Fruit fly (Drosophila melanogaster) whole organism, embryonic: ENCODE data around the gene CG4733.
A peak's percentile ranks its signal among the peaks of the same experiment; 100 is the strongest.

Source experiments
- Ada2b ChIP-seq: fragments of 200-800 bp; sonication (Bioruptor generic); IDR thresholded peaks from 2 replicates; pipeline ENCODE4 v1.3.6; 2022; ENCODE audit warnings: missing biosample characterization, missing genetic modification characterization
- Atf3 ChIP-seq: fragments of 200-800 bp; sonication (Bioruptor generic); optimal IDR thresholded peaks from 3 replicates; lab custom pipeline; 2016; ENCODE audit warnings: missing biosample characterization, missing genetic modification characterization
- CG10267 ChIP-seq: fragments of 200-800 bp; sonication (Bioruptor generic); optimal IDR thresholded peaks from 2 replicates; lab custom pipeline; 2018; ENCODE audit warnings: missing biosample characterization, mild to moderate bottlenecking, missing genetic modification characterization, moderate library complexity
- CG11085 ChIP-seq: fragments of 200-800 bp; sonication (Bioruptor generic); IDR thresholded peaks from 2 replicates; pipeline ENCODE4 v1.3.6; 2022; ENCODE audit warnings: missing biosample characterization, missing genetic modification characterization
- CG12299 ChIP-seq: fragments of 200-800 bp; sonication (Bioruptor generic); optimal IDR thresholded peaks from 2 replicates; lab custom pipeline; 2018; ENCODE audit warnings: missing biosample characterization, mild to moderate bottlenecking, missing genetic modification characterization
- CG12744 ChIP-seq: fragments of 200-800 bp; sonication (Bioruptor generic); optimal IDR thresholded peaks from 2 replicates; lab custom pipeline; 2016; ENCODE audit warnings: missing biosample characterization, missing genetic modification characterization
- CG15479 ChIP-seq: fragments of 200-800 bp; sonication (Bioruptor generic); optimal IDR thresholded peaks from 3 replicates; lab custom pipeline; 2019; ENCODE audit warnings: missing biosample characterization, mild to moderate bottlenecking, missing genetic modification characterization, moderate library complexity
- CG15696 ChIP-seq: fragments of 200-800 bp; sonication (Bioruptor generic); optimal IDR thresholded peaks from 2 replicates; lab custom pipeline; 2019; ENCODE audit warnings: missing biosample characterization, mild to moderate bottlenecking, missing genetic modification characterization, moderate library complexity
- CG16779 ChIP-seq: fragments of 200-800 bp; sonication (Bioruptor generic); IDR thresholded peaks from 2 replicates; pipeline ENCODE4 v1.3.6; 2022; ENCODE audit warnings: missing biosample characterization, missing genetic modification characterization
- CG17186 ChIP-seq: fragments of 200-800 bp; sonication (Bioruptor generic); optimal IDR thresholded peaks from 3 replicates; lab custom pipeline; 2017; ENCODE audit warnings: missing biosample characterization, missing genetic modification reagents, missing genetic modification characterization
- CG17361 ChIP-seq: fragments of 200-800 bp; sonication (Bioruptor generic); IDR thresholded peaks from 3 replicates; pipeline ENCODE4 v1.3.6; 2022; ENCODE audit warnings: missing biosample characterization, missing genetic modification characterization
- CG1832 ChIP-seq: fragments of 200-800 bp; sonication (Bioruptor generic); optimal IDR thresholded peaks from 2 replicates; lab custom pipeline; 2017; ENCODE audit warnings: missing biosample characterization, mild to moderate bottlenecking, missing genetic modification characterization, inconsistent platforms
- CG18619 ChIP-seq: fragments of 200-800 bp; sonication (Bioruptor generic); optimal IDR thresholded peaks from 3 replicates; lab custom pipeline; 2017; ENCODE audit warnings: missing biosample characterization, mild to moderate bottlenecking, missing genetic modification characterization
- CG2199 ChIP-seq: fragments of 200-800 bp; sonication (Bioruptor generic); IDR thresholded peaks from 3 replicates; pipeline ENCODE4 v1.3.6; 2022; ENCODE audit warnings: missing biosample characterization, missing genetic modification characterization
- CG34224 ChIP-seq: fragments of 200-800 bp; sonication (Bioruptor generic); IDR thresholded peaks from 3 replicates; pipeline ENCODE4 v1.3.6; 2022; ENCODE audit warnings: missing biosample characterization, missing genetic modification characterization; ENCODE audit not compliant: partially characterized antibody
- CG34376 ChIP-seq: fragments of 200-800 bp; sonication (Bioruptor generic); optimal IDR thresholded peaks from 2 replicates; lab custom pipeline; 2018; ENCODE audit warnings: missing biosample characterization, mild to moderate bottlenecking, missing genetic modification characterization
- CG6254 ChIP-seq: fragments of 200-800 bp; sonication (Bioruptor generic); optimal IDR thresholded peaks from 3 replicates; lab custom pipeline; 2017; ENCODE audit warnings: mild to moderate bottlenecking, missing biosample characterization, missing genetic modification reagents, missing genetic modification characterization
- CG7839 ChIP-seq: fragments of 200-800 bp; sonication (Bioruptor generic); optimal IDR thresholded peaks from 3 replicates; lab custom pipeline; 2018; ENCODE audit warnings: missing biosample characterization, mild to moderate bottlenecking, missing genetic modification characterization, moderate library complexity
- CoRest ChIP-seq: fragments of 200-800 bp; sonication (Bioruptor generic); optimal IDR thresholded peaks from 3 replicates; lab custom pipeline; 2018; ENCODE audit warnings: missing biosample characterization, mild to moderate bottlenecking, missing genetic modification characterization, moderate library complexity
- Deaf1 ChIP-seq: fragments of 200-800 bp; optimal IDR thresholded peaks from 3 replicates; lab custom pipeline; 2019; ENCODE audit warnings: missing biosample characterization, mild to moderate bottlenecking, missing genetic modification characterization, moderate library complexity
- Dfd ChIP-seq, 2 experiments: fragments of >200 bp; optimal IDR thresholded peaks; 2 replicates each; lab custom pipeline; 2017; ENCODE audit warnings: missing biosample characterization in 2 of 2, missing genetic modification characterization in 2 of 2
- Doc2 ChIP-seq: fragments of 200-800 bp; sonication (Bioruptor generic); IDR thresholded peaks from 2 replicates; pipeline ENCODE4 v1.3.6; 2022; ENCODE audit warnings: missing biosample characterization, missing genetic modification characterization
- E2f2 ChIP-seq: fragments of 200-800 bp; sonication (Bioruptor generic); IDR thresholded peaks from 2 replicates; pipeline ENCODE4 v1.3.6; 2022; ENCODE audit warnings: missing biosample characterization, missing genetic modification characterization
- Fer3 ChIP-seq: fragments of 200-800 bp; sonication (Bioruptor generic); optimal IDR thresholded peaks from 2 replicates; lab custom pipeline; 2018; ENCODE audit warnings: missing biosample characterization, mild to moderate bottlenecking, missing genetic modification characterization, moderate library complexity
- Lhr ChIP-seq: fragments of 200-800 bp; sonication (Bioruptor generic); optimal IDR thresholded peaks from 3 replicates; lab custom pipeline; 2017; ENCODE audit warnings: mild to moderate bottlenecking, missing biosample characterization, missing genetic modification reagents, missing genetic modification characterization
- Lpt ChIP-seq: fragments of >200 bp; optimal IDR thresholded peaks from 2 replicates; lab custom pipeline; 2018; ENCODE audit warnings: missing biosample characterization, missing genetic modification characterization
- Mes4 ChIP-seq: fragments of 200-800 bp; sonication (Bioruptor generic); optimal IDR thresholded peaks from 2 replicates; lab custom pipeline; 2016; ENCODE audit warnings: missing biosample characterization, missing genetic modification characterization
- NfI ChIP-seq: fragments of 200-800 bp; sonication (Bioruptor generic); optimal IDR thresholded peaks from 3 replicates; lab custom pipeline; 2018; ENCODE audit warnings: missing biosample characterization, mild to moderate bottlenecking, missing genetic modification characterization, moderate library complexity
- Sox102F ChIP-seq: fragments of 200-800 bp; sonication (Bioruptor generic); optimal IDR thresholded peaks from 2 replicates; lab custom pipeline; 2018; ENCODE audit warnings: missing biosample characterization, mild to moderate bottlenecking, missing genetic modification characterization, moderate library complexity
- Tbp ChIP-seq: fragments of >200 bp; optimal IDR thresholded peaks from 2 replicates; lab custom pipeline; 2018; ENCODE audit warnings: missing biosample characterization, missing genetic modification characterization
- chm ChIP-seq: fragments of 200-800 bp; sonication (Bioruptor generic); IDR thresholded peaks from 2 replicates; pipeline ENCODE4 v1.3.6; 2022; ENCODE audit warnings: missing biosample characterization, missing genetic modification characterization
- eve ChIP-seq, 2 experiments: fragments of >200 bp; optimal IDR thresholded peaks; 2 replicates each; lab custom pipeline; 2017; ENCODE audit warnings: missing biosample characterization in 2 of 2, missing genetic modification characterization in 2 of 2
- hb ChIP-seq: fragments of 200-800 bp; sonication (Bioruptor generic); IDR thresholded peaks from 3 replicates; pipeline ENCODE4 v1.3.6; 2022; ENCODE audit warnings: missing biosample characterization, missing genetic modification characterization; ENCODE audit not compliant: partially characterized antibody
- ind ChIP-seq: fragments of 200-800 bp; sonication (Bioruptor generic); optimal IDR thresholded peaks from 3 replicates; lab custom pipeline; 2016; ENCODE audit warnings: missing biosample characterization, missing genetic modification characterization
- inv ChIP-seq: fragments of 200-800 bp; sonication (Bioruptor generic); IDR thresholded peaks from 2 replicates; pipeline ENCODE4 v1.3.6; 2022; ENCODE audit warnings: missing biosample characterization, missing genetic modification characterization; ENCODE audit not compliant: partially characterized antibody
- kah ChIP-seq: fragments of 200-800 bp; sonication (Bioruptor generic); optimal IDR thresholded peaks from 2 replicates; lab custom pipeline; 2018; ENCODE audit warnings: missing biosample characterization, mild to moderate bottlenecking, missing genetic modification characterization
- lab ChIP-seq: fragments of 200-800 bp; sonication (Bioruptor generic); optimal IDR thresholded peaks from 3 replicates; lab custom pipeline; 2017; ENCODE audit warnings: missing biosample characterization, missing genetic modification characterization, mild to moderate bottlenecking, moderate library complexity, missing genetic modification reagents
- lbe ChIP-seq: fragments of 200-800 bp; sonication (Bioruptor generic); optimal IDR thresholded peaks from 2 replicates; lab custom pipeline; 2016; ENCODE audit warnings: missing biosample characterization, mild to moderate bottlenecking, missing genetic modification characterization
- luna ChIP-seq: fragments of 200-800 bp; sonication (Bioruptor generic); optimal IDR thresholded peaks from 2 replicates; lab custom pipeline; 2016; ENCODE audit warnings: missing biosample characterization, missing genetic modification characterization
- mirr ChIP-seq: fragments of 200-800 bp; sonication (Bioruptor generic); optimal IDR thresholded peaks from 3 replicates; lab custom pipeline; 2018; ENCODE audit warnings: missing biosample characterization, mild to moderate bottlenecking, missing genetic modification characterization
- nau ChIP-seq: fragments of 200-800 bp; sonication (Bioruptor generic); optimal IDR thresholded peaks from 3 replicates; lab custom pipeline; 2017; ENCODE audit warnings: missing biosample characterization, mild to moderate bottlenecking, missing genetic modification characterization, missing genetic modification reagents
- nmo ChIP-seq: fragments of 200-800 bp; sonication (Bioruptor generic); optimal IDR thresholded peaks from 2 replicates; lab custom pipeline; 2018; ENCODE audit warnings: missing biosample characterization, mild to moderate bottlenecking, missing genetic modification characterization, moderate library complexity
- pho ChIP-seq: fragments of 200-800 bp; sonication (Bioruptor generic); optimal IDR thresholded peaks from 2 replicates; lab custom pipeline; 2016; ENCODE audit warnings: missing biosample characterization, missing genetic modification characterization
- sens ChIP-seq: fragments of 200-800 bp; sonication (Bioruptor generic); peaks from one replicate; lab custom pipeline; 2016; ENCODE audit warnings: missing biosample characterization, missing genetic modification characterization
- ssp ChIP-seq: fragments of 200-800 bp; sonication (Bioruptor generic); IDR thresholded peaks from 2 replicates; pipeline ENCODE4 v1.3.6; 2022; ENCODE audit warnings: missing biosample characterization, missing genetic modification characterization
- tin ChIP-seq: fragments of 200-800 bp; sonication (Bioruptor generic); optimal IDR thresholded peaks from 3 replicates; lab custom pipeline; 2016; ENCODE audit warnings: missing biosample characterization, missing genetic modification characterization
- toy ChIP-seq: fragments of 200-800 bp; sonication (Bioruptor generic); IDR thresholded peaks from 2 replicates; pipeline ENCODE4 v1.3.6; 2022; ENCODE audit warnings: missing biosample characterization, missing genetic modification characterization
- vvl ChIP-seq: fragments of 200-800 bp; sonication (Bioruptor generic); IDR thresholded peaks from 2 replicates; pipeline ENCODE4 v1.3.6; 2022; ENCODE audit warnings: missing biosample characterization, missing genetic modification characterization
- yki ChIP-seq: fragments of >200 bp; optimal IDR thresholded peaks from 3 replicates; lab custom pipeline; 2018
- zfh1 ChIP-seq: fragments of 200-800 bp; sonication (Bioruptor generic); IDR thresholded peaks from 3 replicates; pipeline ENCODE4 v1.3.6; 2022; ENCODE audit warnings: missing biosample characterization, missing genetic modification characterization
- zfh2 ChIP-seq: fragments of 200-800 bp; sonication (Bioruptor generic); optimal IDR thresholded peaks from 2 replicates; lab custom pipeline; 2016; ENCODE audit warnings: missing biosample characterization, missing genetic modification characterization

CG4733 gene

dm6 chr3R:19889603-19890187 is 794 bp upstream of the CG4733 start:
- peak; percentile 46; the same call in 1 of the 2 replicates for TF ChIP-seq E2f2 (GFP tag; lab: Robert Waterston, UW)
- TF ChIP-seq CG12744 (GFP tag; lab: Kevin White, UChicago): no peak
- TF ChIP-seq inv (GFP tag; lab: Robert Waterston, UW): no peak
- no peak for TF ChIP-seq zfh1 (GFP tag; lab: Robert Waterston, UW)
- TF ChIP-seq CG12299: peak; percentile 45
- no peak for TF ChIP-seq Tbp (GFP tag; lab: Kevin White, UChicago)
- TF ChIP-seq tin (GFP tag; lab: Kevin White, UChicago): peak; percentile 39
- TF ChIP-seq chm (GFP tag; lab: Robert Waterston, UW): 0 out of 2 replicates have a peak, but pooled peaks have one; percentile 25
- no peak; the same call in 2 of the 3 replicates for TF ChIP-seq CG34224 (GFP tag; lab: Robert Waterston, UW)
- TF ChIP-seq Doc2 (GFP tag; lab: Robert Waterston, UW): no peak
- peak; percentile 55; the same call in 1 of the 2 replicates for TF ChIP-seq Ada2b (GFP tag; lab: Robert Waterston, UW)
- TF ChIP-seq Lhr: no peak
- no peak for TF ChIP-seq CG16779 (GFP tag; lab: Robert Waterston, UW)
- no peak for TF ChIP-seq CG17186 (GFP tag; lab: Kevin White, UChicago)
- peak; percentile 44 for TF ChIP-seq kah (GFP tag; lab: Kevin White, UChicago)
- TF ChIP-seq eve (GFP tag; optimal IDR thresholded peaks at IDR 0.05; lab: Kevin White, UChicago): no peak
- no peak for TF ChIP-seq Dfd (GFP tag; optimal IDR thresholded peaks at IDR 0.05; lab: Kevin White, UChicago)
- no peak for TF ChIP-seq CG15479
- peak; percentile 70 for TF ChIP-seq mirr (GFP tag; lab: Kevin White, UChicago)
- peak; percentile 73 for TF ChIP-seq ind
- peak; percentile 50; the same call in 1 of the 2 replicates for TF ChIP-seq vvl (GFP tag; lab: Robert Waterston, UW)
- peak; percentile 66 for TF ChIP-seq NfI (GFP tag; lab: Kevin White, UChicago)
- TF ChIP-seq lab (GFP tag; lab: Kevin White, UChicago): peak; percentile 91
- TF ChIP-seq CG7839: peak; percentile 89
- TF ChIP-seq pho: no peak
- TF ChIP-seq CG11085: no peak; the same call in 1 of the 2 replicates
- no peak for TF ChIP-seq nau (GFP tag; lab: Kevin White, UChicago)
- TF ChIP-seq CG18619 (GFP tag; lab: Kevin White, UChicago): peak; percentile 72
- TF ChIP-seq sens (GFP tag; lab: Kevin White, UChicago): peak; percentile 47
- peak; percentile 66 for TF ChIP-seq Deaf1 (tag; lab: Kevin White, UChicago)
- TF ChIP-seq nmo (GFP tag; lab: Kevin White, UChicago): peak; percentile 85
- peak; percentile 18 for TF ChIP-seq CG15696 (tag; lab: Kevin White, UChicago)
- no peak for TF ChIP-seq yki (lab: Kevin White, UChicago)
- TF ChIP-seq lbe (GFP tag; lab: Kevin White, UChicago): no peak
- TF ChIP-seq CG34376 (GFP tag; lab: Kevin White, UChicago): peak; percentile 68
- TF ChIP-seq CG6254 (GFP tag; lab: Kevin White, UChicago): peak; percentile 51
- peak; percentile 86 for TF ChIP-seq Fer3 (tag; lab: Kevin White, UChicago)
- TF ChIP-seq CG2199 (GFP tag; lab: Robert Waterston, UW): no peak
- peak; percentile 86 for TF ChIP-seq CoRest (tag; lab: Kevin White, UChicago)
- TF ChIP-seq Mes4: no peak
- no peak for TF ChIP-seq luna (GFP tag; lab: Kevin White, UChicago)
- TF ChIP-seq CG17361: peak; percentile 78
- no peak for TF ChIP-seq CG1832 (GFP tag; lab: Kevin White, UChicago)
- TF ChIP-seq Lpt (GFP tag; lab: Kevin White, UChicago): no peak
- TF ChIP-seq toy (GFP tag; lab: Robert Waterston, UW): no peak
- TF ChIP-seq Atf3 (GFP tag; lab: Kevin White, UChicago): no peak
- TF ChIP-seq ssp (GFP tag; lab: Robert Waterston, UW): no peak
- TF ChIP-seq Sox102F: peak; percentile 67
- TF ChIP-seq zfh2: no peak
- peak; percentile 73 for TF ChIP-seq CG10267 (tag; lab: Kevin White, UChicago)
- TF ChIP-seq hb (GFP tag; lab: Robert Waterston, UW): no peak
